Worm (Caenorhabditis elegans) whole organism, young adult: Measurements from ENCODE around the gene F23D12.4.

ENCODE experiments used
- ets-4 ChIP-seq: fragments of 200-800 bp; sonication (Bioruptor generic); optimal IDR thresholded peaks from 2 replicates; lab custom pipeline; 2018; ENCODE audit warnings: mild to moderate bottlenecking, missing genetic modification characterization, missing compliant biosample characterization
- hmg-1.2 ChIP-seq: fragments of 200-800 bp; sonication (Bioruptor generic); IDR thresholded peaks from 2 replicates; pipeline ENCODE4 v1.3.6; 2022; ENCODE audit warnings: missing genetic modification reagents, missing genetic modification characterization, missing compliant biosample characterization

DNA sequence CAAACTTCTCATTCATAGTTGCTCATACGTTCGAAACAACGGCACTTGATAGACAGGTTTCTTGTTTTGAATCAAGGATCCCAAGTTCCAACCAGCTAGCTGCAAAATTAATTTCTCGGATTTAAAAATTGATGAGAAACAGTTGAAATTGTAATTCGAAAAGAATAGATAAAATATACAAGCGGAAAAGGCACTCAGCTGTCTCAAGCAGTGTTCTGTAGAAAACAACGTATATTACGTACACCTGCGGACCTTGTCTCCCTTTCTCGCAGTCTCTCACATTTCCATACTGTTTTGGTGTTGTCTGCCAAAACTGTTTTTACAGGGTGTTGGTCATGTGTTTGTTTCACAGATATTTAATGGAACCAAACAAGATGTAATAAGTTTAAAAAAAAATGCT, 29.2 kb upstream of the F23D12.4 start, which contains the start of gene F23D12.10:
- TF ChIP-seq ets-4 = no peak
- TF ChIP-seq hmg-1.2 (GFP tag; lab: Robert Waterston, UW) = no peak
